Worm (Caenorhabditis elegans): Measurements from ENCODE around the gene ZK1127.5.

Gene ZK1127.5

DNA sequence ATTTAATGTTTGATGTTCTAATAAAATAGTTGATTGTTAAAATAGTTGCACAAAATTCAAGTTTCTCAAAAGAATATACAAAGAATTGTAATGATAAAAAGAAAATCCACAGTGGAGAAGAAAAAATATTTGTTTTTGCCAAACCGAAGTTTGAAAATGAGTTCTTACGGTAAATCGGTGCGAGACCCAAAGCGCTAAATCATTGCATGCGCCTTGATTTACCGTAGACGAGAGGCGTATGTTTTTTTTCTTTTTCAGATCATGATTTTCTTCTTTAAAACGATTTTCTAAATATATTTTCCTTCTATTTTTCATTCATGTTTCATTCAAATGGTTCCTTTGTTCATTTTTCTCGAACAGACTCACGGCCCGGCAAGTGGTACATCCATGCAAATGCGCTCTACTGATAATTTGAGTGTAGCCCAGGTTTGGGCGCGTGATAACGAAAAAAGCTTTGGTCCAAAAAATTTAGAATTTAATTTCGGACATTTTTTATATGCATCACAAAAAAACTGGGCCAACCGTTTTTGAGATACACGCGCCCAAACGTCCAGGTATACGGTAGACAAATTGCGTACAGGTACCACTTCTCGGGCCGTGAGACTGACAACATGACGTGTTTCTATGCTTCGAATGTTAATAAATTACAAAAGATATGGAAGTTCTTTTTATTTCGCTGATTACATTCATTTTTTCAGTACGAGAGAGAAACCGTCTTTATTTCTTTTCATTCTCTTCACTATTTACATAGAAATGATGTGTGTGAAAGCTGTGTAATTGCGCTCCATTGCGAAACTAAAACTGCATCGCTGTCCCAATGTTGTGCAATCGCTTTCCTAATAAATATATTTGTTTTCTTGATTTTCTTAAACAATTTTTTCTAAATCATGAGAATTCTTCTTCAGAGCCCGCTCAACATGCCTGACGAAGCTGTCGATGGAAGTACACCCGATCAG lies 25.3 kb upstream of the ZK1127.5 start, which contains the start of gene znf-598:
znf-598 (plus strand) TSS at position 906 of the 956 bp plus-strand sequence.
- peak; percentile 77 for TF ChIP-seq xnd-1 (tag; optimal IDR thresholded peaks at IDR 0.05)
- TF ChIP-seq nhr-120 (GFP tag; IDR thresholded peaks at IDR 0.05) = no peak
- TF ChIP-seq somi-1 (GFP tag; optimal IDR thresholded peaks at IDR 0.05) = no peak
- no peak for TF ChIP-seq him-1 (tag; optimal IDR thresholded peaks at IDR 0.05)
- TF ChIP-seq madf-8 (GFP tag; conservative IDR thresholded peaks at IDR 0.05) = peak; percentile 51; the same call in 1 of the 2 replicates
- no peak for TF ChIP-seq cebp-1 (GFP tag; IDR thresholded peaks at IDR 0.05)
- peak; percentile 81 for TF ChIP-seq cebp-1 (tag; optimal IDR thresholded peaks at IDR 0.05)
- TF ChIP-seq let-607 (tag; optimal IDR thresholded peaks at IDR 0.05) = peak; percentile 66 to 73
- peak; percentile 70 for TF ChIP-seq attf-5 (GFP tag; optimal IDR thresholded peaks at IDR 0.05)
- TF ChIP-seq D2030.7 (GFP tag; IDR thresholded peaks at IDR 0.05) = peak; percentile 34; the same call in 1 of the 2 replicates
- peak; percentile 82 for TF ChIP-seq madf-6 (GFP tag; IDR thresholded peaks at IDR 0.05)
- TF ChIP-seq snpc-4 (GFP tag; optimal IDR thresholded peaks at IDR 0.05) = no peak
- TF ChIP-seq snpc-4 (tag; optimal IDR thresholded peaks at IDR 0.05) = peak in 1 of 4 experiments; percentile 16
- no peak for TF ChIP-seq snpc-3.4 (tag; optimal IDR thresholded peaks at IDR 0.05)
- TF ChIP-seq unc-130 (GFP tag; optimal IDR thresholded peaks at IDR 0.05) = no peak
- peak; percentile 35 for TF ChIP-seq hmg-1.2 (GFP tag; IDR thresholded peaks at IDR 0.05)
- TF ChIP-seq snpc-1.3 (tag; optimal IDR thresholded peaks at IDR 0.05; ENCODE audit: insufficient read depth) = peak; percentile 8
- no peak for TF ChIP-seq nfya-1 (tag; optimal IDR thresholded peaks at IDR 0.05; ENCODE audit: borderline replicate concordance, insufficient read depth)
- TF ChIP-seq dox-1 (GFP tag; IDR thresholded peaks at IDR 0.05) = 0 out of 2 replicates have a peak, but pooled peaks have one; percentile 25
- TF ChIP-seq tbx-9 (tag; optimal IDR thresholded peaks at IDR 0.05; ENCODE audit: borderline replicate concordance) = no peak
- TF ChIP-seq B0019.2 (GFP tag; conservative IDR thresholded peaks at IDR 0.05) = no peak
- TF ChIP-seq nhr-80 (tag; optimal IDR thresholded peaks at IDR 0.05) = peak; percentile 84
- TF ChIP-seq F33H1.4 (GFP tag; IDR thresholded peaks at IDR 0.05) = peak; percentile 86
- peak; percentile 85 for TF ChIP-seq lsl-1 (GFP tag; optimal IDR thresholded peaks at IDR 0.05)
- peak; percentile 86 for TF ChIP-seq mcd-1 (GFP tag; IDR thresholded peaks at IDR 0.05)
- TF ChIP-seq ztf-18 (tag; optimal IDR thresholded peaks at IDR 0.05) = peak; percentile 40
- no peak for TF ChIP-seq hrde-1 (tag; optimal IDR thresholded peaks at IDR 0.05; ENCODE audit: borderline replicate concordance)
- 0 out of 2 replicates have a peak, but pooled peaks have one; percentile 22 for TF ChIP-seq B0336.3 (GFP tag; IDR thresholded peaks at IDR 0.05)
- no peak for TF ChIP-seq zim-3 (tag; optimal IDR thresholded peaks at IDR 0.05)
- peak; percentile 38 for TF ChIP-seq efl-1 (GFP tag; optimal IDR thresholded peaks at IDR 0.05)
- no peak for TF ChIP-seq C17E4.6 (GFP tag; IDR thresholded peaks at IDR 0.05)
- TF ChIP-seq lin-40 (tag; optimal IDR thresholded peaks at IDR 0.05) = peak; percentile 12
- no peak for TF ChIP-seq ceh-91 (GFP tag; IDR thresholded peaks at IDR 0.05)

DNA sequence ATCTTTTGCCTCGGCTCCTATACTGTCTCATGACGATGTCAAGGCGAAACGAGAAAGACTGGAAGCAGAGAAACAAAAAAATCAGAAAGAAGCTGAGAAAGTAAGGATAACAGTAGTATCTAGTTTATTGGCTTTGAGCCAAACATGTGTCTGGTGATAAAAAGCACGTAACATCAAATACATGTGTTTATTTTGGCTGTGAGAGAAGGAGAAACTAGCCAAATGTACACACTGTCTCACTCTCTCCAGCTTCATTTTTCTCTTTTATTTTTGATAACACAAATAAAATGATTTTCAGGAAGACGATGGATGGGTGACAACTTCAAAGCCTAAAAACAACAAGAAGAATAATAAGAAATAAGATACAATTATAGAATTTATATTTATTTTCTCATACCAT lies 20.9 kb upstream of the ZK1127.5 start:
- no peak for TF ChIP-seq attf-6 (GFP tag; IDR thresholded peaks at IDR 0.05)
- no peak for TF ChIP-seq mxl-1 (tag; optimal IDR thresholded peaks at IDR 0.05)
- TF ChIP-seq zim-3 (tag; optimal IDR thresholded peaks at IDR 0.05) = no peak
- no peak for TF ChIP-seq nhr-80 (tag; optimal IDR thresholded peaks at IDR 0.05)
- TF ChIP-seq F10E7.11 (tag; optimal IDR thresholded peaks at IDR 0.05) = no peak
- no peak for TF ChIP-seq repo-1 (tag; optimal IDR thresholded peaks at IDR 0.05)
